Fruit fly (Drosophila melanogaster) whole organism, embryonic: ENCODE measurements around the gene CBP.
A peak's percentile ranks its signal among the peaks of the same experiment; 100 is the strongest.

Source experiments
- Bteb2 ChIP-seq: fragments of 200-800 bp; sonication (Bioruptor generic); optimal IDR thresholded peaks from 2 replicates; lab custom pipeline; 2016; ENCODE audit warnings: missing biosample characterization, missing genetic modification characterization
- CG10979 ChIP-seq: fragments of 200-800 bp; sonication (Bioruptor generic); optimal IDR thresholded peaks from 2 replicates; lab custom pipeline; 2018; ENCODE audit warnings: missing biosample characterization, mild to moderate bottlenecking, missing genetic modification characterization, moderate library complexity
- CG13287 ChIP-seq: fragments of 200-800 bp; sonication (Bioruptor generic); IDR thresholded peaks from 2 replicates; pipeline ENCODE4 v1.3.6; 2022; ENCODE audit warnings: missing biosample characterization, missing genetic modification characterization; ENCODE audit not compliant: partially characterized antibody
- CG14014 ChIP-seq: fragments of 200-800 bp; sonication (Bioruptor generic); IDR thresholded peaks from 2 replicates; pipeline ENCODE4 v1.3.6; 2022; ENCODE audit warnings: missing biosample characterization, missing genetic modification characterization
- CG15479 ChIP-seq: fragments of 200-800 bp; sonication (Bioruptor generic); optimal IDR thresholded peaks from 3 replicates; lab custom pipeline; 2019; ENCODE audit warnings: missing biosample characterization, mild to moderate bottlenecking, missing genetic modification characterization, moderate library complexity
- CG1602 ChIP-seq: fragments of 200-800 bp; sonication (Bioruptor generic); optimal IDR thresholded peaks from 3 replicates; lab custom pipeline; 2016; ENCODE audit warnings: missing biosample characterization, missing genetic modification characterization
- CG1832 ChIP-seq: fragments of 200-800 bp; sonication (Bioruptor generic); optimal IDR thresholded peaks from 2 replicates; lab custom pipeline; 2017; ENCODE audit warnings: missing biosample characterization, mild to moderate bottlenecking, missing genetic modification characterization, inconsistent platforms
- CG3163 ChIP-seq: fragments of 200-800 bp; sonication (Bioruptor generic); optimal IDR thresholded peaks from 3 replicates; lab custom pipeline; 2016; ENCODE audit warnings: missing biosample characterization, missing genetic modification characterization
- CG4360 ChIP-seq: fragments of 200-800 bp; sonication (Bioruptor generic); IDR thresholded peaks from 2 replicates; pipeline ENCODE4 v1.3.6; 2022; ENCODE audit warnings: missing biosample characterization, missing genetic modification characterization
- CG6254 ChIP-seq: fragments of 200-800 bp; sonication (Bioruptor generic); optimal IDR thresholded peaks from 3 replicates; lab custom pipeline; 2017; ENCODE audit warnings: mild to moderate bottlenecking, missing biosample characterization, missing genetic modification reagents, missing genetic modification characterization
- CG6654 ChIP-seq: fragments of 200-800 bp; sonication (Bioruptor generic); optimal IDR thresholded peaks from 2 replicates; lab custom pipeline; 2017; ENCODE audit warnings: missing biosample characterization, mild to moderate bottlenecking, missing genetic modification characterization
- CG7271 ChIP-seq: fragments of 200-800 bp; sonication (Bioruptor generic); optimal IDR thresholded peaks from 2 replicates; lab custom pipeline; 2018; ENCODE audit warnings: missing biosample characterization, mild to moderate bottlenecking, missing genetic modification characterization, moderate library complexity
- CG8281 ChIP-seq: fragments of 200-800 bp; sonication (Bioruptor generic); optimal IDR thresholded peaks from 2 replicates; lab custom pipeline; 2018; ENCODE audit warnings: missing biosample characterization, mild to moderate bottlenecking, missing genetic modification characterization, moderate library complexity
- CG8359 ChIP-seq: fragments of 200-800 bp; sonication (Bioruptor generic); optimal IDR thresholded peaks from 2 replicates; lab custom pipeline; 2017; ENCODE audit warnings: missing biosample characterization, mild to moderate bottlenecking, missing genetic modification characterization, borderline replicate concordance
- CG9817 ChIP-seq: fragments of 200-800 bp; sonication (Bioruptor generic); optimal IDR thresholded peaks from 2 replicates; lab custom pipeline; 2018; ENCODE audit warnings: missing biosample characterization, mild to moderate bottlenecking, missing genetic modification characterization, moderate library complexity
- CG9876 ChIP-seq: fragments of 200-800 bp; sonication (Bioruptor generic); optimal IDR thresholded peaks from 2 replicates; lab custom pipeline; 2016; ENCODE audit warnings: missing biosample characterization, missing genetic modification characterization
- D19B ChIP-seq: fragments of 200-800 bp; sonication (Bioruptor generic); optimal IDR thresholded peaks from 2 replicates; lab custom pipeline; 2017; ENCODE audit warnings: missing biosample characterization, mild to moderate bottlenecking, missing genetic modification characterization
- ERR ChIP-seq: fragments of 200-800 bp; sonication (Bioruptor generic); optimal IDR thresholded peaks from 2 replicates; lab custom pipeline; 2016; ENCODE audit warnings: missing biosample characterization, missing genetic modification characterization
- Gsc ChIP-seq: fragments of 200-800 bp; sonication (Bioruptor generic); IDR thresholded peaks from 2 replicates; pipeline ENCODE4 v1.3.6; 2022; ENCODE audit warnings: missing biosample characterization, missing genetic modification characterization
- HLH3B ChIP-seq: fragments of 200-800 bp; sonication (Bioruptor generic); IDR thresholded peaks from 2 replicates; pipeline ENCODE4 v1.3.6; 2022; ENCODE audit warnings: missing biosample characterization, missing genetic modification characterization
- HLHmδ ChIP-seq: fragments of 200-800 bp; sonication (Bioruptor generic); optimal IDR thresholded peaks from 2 replicates; lab custom pipeline; 2018; ENCODE audit warnings: missing biosample characterization, mild to moderate bottlenecking, missing genetic modification characterization, moderate library complexity
- HmgD ChIP-seq: fragments of 200-800 bp; sonication (Bioruptor generic); optimal IDR thresholded peaks from 3 replicates; lab custom pipeline; 2016; ENCODE audit warnings: missing biosample characterization, missing genetic modification characterization
- NC2α ChIP-seq: fragments of 200-800 bp; sonication (Bioruptor generic); optimal IDR thresholded peaks from 2 replicates; lab custom pipeline; 2016; ENCODE audit warnings: missing biosample characterization, missing genetic modification characterization
- Poxn ChIP-seq: fragments of 200-800 bp; sonication (Bioruptor generic); IDR thresholded peaks from 2 replicates; pipeline ENCODE4 v1.3.6; 2022; ENCODE audit warnings: missing biosample characterization, missing genetic modification characterization
- Ptx1 ChIP-seq: fragments of 200-800 bp; sonication (Bioruptor generic); IDR thresholded peaks from 2 replicates; pipeline ENCODE4 v1.3.6; 2022; ENCODE audit warnings: missing biosample characterization, missing genetic modification characterization
- Ravus ChIP-seq: fragments of 200-800 bp; sonication (Bioruptor generic); IDR thresholded peaks from 2 replicates; pipeline ENCODE4 v1.3.6; 2022; ENCODE audit warnings: missing biosample characterization, missing genetic modification characterization
- Rfx ChIP-seq: fragments of 200-800 bp; sonication (Bioruptor generic); IDR thresholded peaks from 2 replicates; pipeline ENCODE4 v1.3.6; 2022; ENCODE audit warnings: missing biosample characterization, missing genetic modification characterization
- Sox102F ChIP-seq: fragments of 200-800 bp; sonication (Bioruptor generic); optimal IDR thresholded peaks from 2 replicates; lab custom pipeline; 2018; ENCODE audit warnings: missing biosample characterization, mild to moderate bottlenecking, missing genetic modification characterization, moderate library complexity
- Sry-δ ChIP-seq: fragments of 200-800 bp; sonication (Bioruptor generic); optimal IDR thresholded peaks from 2 replicates; lab custom pipeline; 2016; ENCODE audit warnings: missing biosample characterization, missing genetic modification characterization
- abd-A ChIP-seq: fragments of 200-800 bp; sonication (Bioruptor generic); optimal IDR thresholded peaks from 3 replicates; lab custom pipeline; 2019; ENCODE audit warnings: missing biosample characterization, mild to moderate bottlenecking, missing genetic modification characterization, moderate library complexity
- amos ChIP-seq: fragments of 200-800 bp; sonication (Bioruptor generic); IDR thresholded peaks from 2 replicates; pipeline ENCODE4 v1.3.6; 2022; ENCODE audit warnings: missing biosample characterization, missing genetic modification characterization; ENCODE audit not compliant: partially characterized antibody
- bcd ChIP-seq: fragments of 200-800 bp; sonication (Bioruptor generic); optimal IDR thresholded peaks from 2 replicates; lab custom pipeline; 2017; ENCODE audit warnings: missing biosample characterization, mild to moderate bottlenecking, missing genetic modification characterization
- crol ChIP-seq: fragments of 200-800 bp; sonication (Bioruptor generic); IDR thresholded peaks from 2 replicates; pipeline ENCODE4 v1.3.6; 2022; ENCODE audit warnings: missing biosample characterization, missing genetic modification characterization
- dysf ChIP-seq: fragments of 200-800 bp; sonication (Bioruptor generic); IDR thresholded peaks from 3 replicates; pipeline ENCODE4 v1.3.6; 2022; ENCODE audit warnings: missing biosample characterization, missing genetic modification characterization
- grn ChIP-seq: fragments of 200-800 bp; sonication (Bioruptor generic); optimal IDR thresholded peaks from 3 replicates; lab custom pipeline; 2017; ENCODE audit warnings: missing biosample characterization, missing genetic modification characterization
- kni ChIP-seq: fragments of 200-800 bp; sonication (Bioruptor generic); optimal IDR thresholded peaks from 3 replicates; lab custom pipeline; 2017; ENCODE audit warnings: mild to moderate bottlenecking, missing biosample characterization, missing genetic modification reagents, missing genetic modification characterization
- pfk ChIP-seq: fragments of 200-800 bp; sonication (Bioruptor generic); optimal IDR thresholded peaks from 2 replicates; lab custom pipeline; 2018; ENCODE audit warnings: missing biosample characterization, mild to moderate bottlenecking, missing genetic modification characterization, moderate library complexity
- pho ChIP-seq: fragments of 200-800 bp; sonication (Bioruptor generic); optimal IDR thresholded peaks from 2 replicates; lab custom pipeline; 2016; ENCODE audit warnings: missing biosample characterization, missing genetic modification characterization
- pros ChIP-seq: fragments of 200-800 bp; sonication (Bioruptor generic); optimal IDR thresholded peaks from 3 replicates; lab custom pipeline; 2019; ENCODE audit warnings: missing biosample characterization, mild to moderate bottlenecking, missing genetic modification characterization, moderate library complexity
- rib ChIP-seq: fragments of 200-800 bp; sonication (Bioruptor generic); IDR thresholded peaks from 2 replicates; pipeline ENCODE4 v1.3.6; 2022; ENCODE audit warnings: missing biosample characterization, missing genetic modification characterization
- salm ChIP-seq: fragments of 200-800 bp; sonication (Bioruptor generic); optimal IDR thresholded peaks from 2 replicates; lab custom pipeline; 2018; ENCODE audit warnings: missing biosample characterization, mild to moderate bottlenecking, missing genetic modification characterization
- sd ChIP-seq: fragments of 200-800 bp; sonication (Bioruptor generic); optimal IDR thresholded peaks from 3 replicates; lab custom pipeline; 2018; ENCODE audit warnings: missing biosample characterization, mild to moderate bottlenecking, missing genetic modification characterization, moderate library complexity
- sima ChIP-seq: fragments of 200-800 bp; sonication (Bioruptor generic); optimal IDR thresholded peaks from 2 replicates; lab custom pipeline; 2016; ENCODE audit warnings: missing biosample characterization, missing genetic modification characterization
- sisA ChIP-seq: fragments of 200-800 bp; sonication (Bioruptor generic); IDR thresholded peaks from 2 replicates; pipeline ENCODE4 v1.3.6; 2022; ENCODE audit warnings: missing biosample characterization, missing genetic modification characterization
- tap ChIP-seq: fragments of 200-800 bp; optimal IDR thresholded peaks from 3 replicates; lab custom pipeline; 2019; ENCODE audit warnings: missing biosample characterization, mild to moderate bottlenecking, missing genetic modification characterization, moderate library complexity
- trem ChIP-seq: fragments of 200-800 bp; optimal IDR thresholded peaks from 3 replicates; lab custom pipeline; 2019; ENCODE audit warnings: missing biosample characterization, mild to moderate bottlenecking, missing genetic modification characterization, moderate library complexity
- ttk ChIP-seq: fragments of 200-800 bp; sonication (Bioruptor generic); IDR thresholded peaks from 2 replicates; pipeline ENCODE4 v2.1.2; 2022; ENCODE audit warnings: missing biosample characterization, missing genetic modification characterization
- vnd ChIP-seq: fragments of 200-800 bp; sonication (Bioruptor generic); IDR thresholded peaks from 3 replicates; pipeline ENCODE4 v1.3.6; 2022; ENCODE audit warnings: missing biosample characterization, missing genetic modification characterization; ENCODE audit not compliant: partially characterized antibody
- wdn ChIP-seq: fragments of 200-800 bp; sonication (Bioruptor generic); IDR thresholded peaks from 2 replicates; pipeline ENCODE4 v1.3.6; 2022; ENCODE audit warnings: missing biosample characterization, missing genetic modification characterization
- wek ChIP-seq: fragments of 200-800 bp; sonication (Bioruptor generic); optimal IDR thresholded peaks from 3 replicates; lab custom pipeline; 2018; ENCODE audit warnings: missing biosample characterization, mild to moderate bottlenecking, missing genetic modification characterization, moderate library complexity

CBP gene

dm6 chrX:7307478-7308200, 29.5 kb upstream of the CBP start, which contains the start of gene brk (continued):
- TF ChIP-seq CG1832 (GFP tag; lab: Kevin White, UChicago) = peak; percentile 93
- TF ChIP-seq wdn (GFP tag; lab: Robert Waterston, UW) = 0 out of 2 replicates have a peak, but pooled peaks have one; percentile 1
- TF ChIP-seq D19B (GFP tag; lab: Kevin White, UChicago) = no peak
- TF ChIP-seq dysf = no peak
- TF ChIP-seq HLHmδ (GFP tag; lab: Kevin White, UChicago) = no peak
- no peak for TF ChIP-seq sima (GFP tag; lab: Kevin White, UChicago)
- peak; percentile 61 for TF ChIP-seq CG13287 (GFP tag; lab: Robert Waterston, UW)
- no peak for TF ChIP-seq CG14014 (GFP tag; lab: Robert Waterston, UW)
- no peak for TF ChIP-seq pfk (GFP tag; lab: Kevin White, UChicago)
- peak; percentile 89 for TF ChIP-seq kni (GFP tag; lab: Kevin White, UChicago)
- peak; percentile 70 for TF ChIP-seq pros
- TF ChIP-seq Sry-δ = no peak
- TF ChIP-seq CG15479 = peak; percentile 94
- peak; percentile 39 for TF ChIP-seq CG7271 (tag; lab: Kevin White, UChicago)
- no peak for TF ChIP-seq ttk
- TF ChIP-seq CG6254 (GFP tag; lab: Kevin White, UChicago) = no peak
- TF ChIP-seq CG9817 (tag; lab: Kevin White, UChicago) = no peak
- no peak for TF ChIP-seq CG6654 (GFP tag; lab: Kevin White, UChicago)
- no peak for TF ChIP-seq wek
- no peak for TF ChIP-seq CG8281
- peak; percentile 54 for TF ChIP-seq ERR (GFP tag; lab: Kevin White, UChicago)
- TF ChIP-seq Ptx1 (GFP tag; lab: Robert Waterston, UW) = no peak
- no peak for TF ChIP-seq HLH3B
- TF ChIP-seq amos (GFP tag; lab: Robert Waterston, UW) = no peak
- TF ChIP-seq Gsc (GFP tag; lab: Robert Waterston, UW) = no peak
- TF ChIP-seq pho = no peak
- no peak for TF ChIP-seq grn (GFP tag; lab: Kevin White, UChicago)
- TF ChIP-seq CG3163 (GFP tag; lab: Kevin White, UChicago) = peak; percentile 45
- peak; percentile 75 for TF ChIP-seq sd
- peak; percentile 97 for TF ChIP-seq crol
- no peak for TF ChIP-seq NC2α (GFP tag; lab: Kevin White, UChicago)
- TF ChIP-seq sisA (GFP tag; lab: Robert Waterston, UW) = no peak
- TF ChIP-seq Ravus (GFP tag; lab: Robert Waterston, UW) = no peak
- TF ChIP-seq Bteb2 (GFP tag; lab: Kevin White, UChicago) = no peak
- TF ChIP-seq abd-A (tag; lab: Kevin White, UChicago) = peak; percentile 67
- no peak for TF ChIP-seq Sox102F (GFP tag; lab: Kevin White, UChicago)
- no peak for TF ChIP-seq CG1602 (GFP tag; lab: Kevin White, UChicago)
- TF ChIP-seq CG8359 (GFP tag; lab: Kevin White, UChicago) = no peak
- no peak for TF ChIP-seq bcd (GFP tag; lab: Kevin White, UChicago)
- no peak; the same call in 1 of the 2 replicates for TF ChIP-seq Rfx (GFP tag; lab: Robert Waterston, UW)
- no peak for TF ChIP-seq CG10979
- TF ChIP-seq tap = no peak
- TF ChIP-seq CG4360 (GFP tag; lab: Robert Waterston, UW) = peak; percentile 100
- no peak for TF ChIP-seq salm
- no peak for TF ChIP-seq trem
- TF ChIP-seq CG9876 = no peak
- TF ChIP-seq HmgD (GFP tag; lab: Kevin White, UChicago) = peak; percentile 71
- no peak for TF ChIP-seq Poxn
- TF ChIP-seq rib = 0 out of 2 replicates have a peak, but pooled peaks have one; percentile 67
- TF ChIP-seq vnd = no peak
